Fruit fly (Drosophila melanogaster): ENCODE data around the gene SAK.

Gene SAK

DNA sequence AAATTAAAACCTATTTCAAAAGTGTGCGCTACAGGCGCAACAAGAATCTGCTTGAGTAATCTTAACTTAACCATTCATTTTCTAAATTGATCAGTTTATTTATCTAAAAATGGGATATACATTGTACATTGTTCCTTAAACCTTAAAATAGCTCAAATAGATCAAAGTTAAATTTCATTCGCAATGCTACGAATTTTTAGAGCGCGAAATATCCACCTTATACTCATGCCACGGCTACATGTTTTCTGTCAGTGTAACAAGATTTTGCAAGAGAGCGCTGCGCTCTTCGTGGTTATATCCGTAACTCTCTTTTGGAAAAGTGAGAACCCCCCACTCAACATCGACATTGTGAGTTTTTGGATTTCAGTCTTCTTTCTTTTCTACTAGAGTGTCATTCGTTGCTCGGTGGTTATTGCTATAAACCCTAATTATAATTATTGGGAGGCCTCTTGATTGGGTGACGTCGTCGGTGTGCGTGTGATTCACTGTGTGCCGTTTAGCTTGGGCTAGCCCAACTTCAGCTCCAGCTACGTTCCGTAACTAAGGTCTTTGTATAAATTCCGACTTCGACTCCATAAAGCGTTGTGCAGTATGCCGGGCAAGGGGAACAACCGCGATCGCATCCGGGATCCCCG lies 6.1 kb downstream of the SAK start (continued):
- TF ChIP-seq otp (GFP tag; IDR thresholded peaks at IDR 0.05) (0 out of 3 replicates have a peak, but pooled peaks have one; percentile 17), sob (GFP tag; IDR thresholded peaks at IDR 0.05) (peak; percentile 25; the same call in 1 of the 2 replicates), bcd (GFP tag; optimal IDR thresholded peaks at IDR 0.05) (peak; percentile 6), ara (GFP tag; IDR thresholded peaks at IDR 0.05) (no peak), eyg (GFP tag; optimal IDR thresholded peaks at IDR 0.05) (no peak), pita (GFP tag; optimal IDR thresholded peaks at IDR 0.05) (no peak), scrt (GFP tag; optimal IDR thresholded peaks at IDR 0.05) (peak; percentile 15), CG15479 (GFP tag; optimal IDR thresholded peaks at IDR 0.05) (no peak), crp (GFP tag; optimal IDR thresholded peaks at IDR 0.05) (no peak), Vsx1 (GFP tag; optimal IDR thresholded peaks at IDR 0.05) (no peak), pan (optimal IDR thresholded peaks at IDR 0.05) (no peak), pan (GFP tag; optimal IDR thresholded peaks at IDR 0.05 in 1 of 2, IDR thresholded peaks at IDR 0.05 in 1 of 2) (no peak), CG14667 (GFP tag; IDR thresholded peaks at IDR 0.05) (no peak), CG4854 (GFP tag; optimal IDR thresholded peaks at IDR 0.05) (peak; percentile 5), CG3838 (GFP tag; optimal IDR thresholded peaks at IDR 0.05) (no peak), sna (GFP tag; IDR thresholded peaks at IDR 0.05; ENCODE audit: partially characterized antibody) (no peak), lola (GFP tag; optimal IDR thresholded peaks at IDR 0.05) (peak in 1 of 3 experiments; percentile 25), CG3407 (GFP tag; optimal IDR thresholded peaks at IDR 0.05) (peak; percentile 22), HLHmδ (GFP tag; optimal IDR thresholded peaks at IDR 0.05) (no peak), CG17359 (tag; optimal IDR thresholded peaks at IDR 0.05) (peak; percentile 38), HmgZ (tag; optimal IDR thresholded peaks at IDR 0.05) (no peak), CG10979 (tag; optimal IDR thresholded peaks at IDR 0.05) (peak; percentile 41), h (optimal IDR thresholded peaks at IDR 0.05) (no peak), CG15514 (GFP tag; optimal IDR thresholded peaks at IDR 0.05) (peak; percentile 1), vfl (GFP tag; optimal IDR thresholded peaks at IDR 0.05) (no peak), CG2129 (GFP tag; IDR thresholded peaks at IDR 0.05; ENCODE audit: partially characterized antibody) (no peak), peb (GFP tag; IDR thresholded peaks at IDR 0.05) (no peak), pfk (GFP tag; optimal IDR thresholded peaks at IDR 0.05) (no peak), Max (GFP tag; optimal IDR thresholded peaks at IDR 0.05) (peak; percentile 4), Fer3 (tag; optimal IDR thresholded peaks at IDR 0.05) (peak; percentile 9), tna (GFP tag; IDR thresholded peaks at IDR 0.05; ENCODE audit: partially characterized antibody) (no peak), CG9817 (tag; optimal IDR thresholded peaks at IDR 0.05) (no peak), CG18011 (GFP tag; optimal IDR thresholded peaks at IDR 0.05) (no peak), p53 (GFP tag; optimal IDR thresholded peaks at IDR 0.05) (no peak), Antp (GFP tag; optimal IDR thresholded peaks at IDR 0.05) (peak; percentile 40), ro (GFP tag; IDR thresholded peaks at IDR 0.05) (no peak), MESR4 (GFP tag; optimal IDR thresholded peaks at IDR 0.05) (no peak), Hr3 (GFP tag; optimal IDR thresholded peaks at IDR 0.05) (peak; percentile 38), Adf1 (GFP tag; IDR thresholded peaks at IDR 0.05) (no peak), CG11247 (GFP tag; IDR thresholded peaks at IDR 0.05) (no peak), mam (GFP tag; optimal IDR thresholded peaks at IDR 0.05) (peak; percentile 54), H2.0 (GFP tag; IDR thresholded peaks at IDR 0.05) (0 out of 2 replicates have a peak, but pooled peaks have one; percentile 32), ind (GFP tag; optimal IDR thresholded peaks at IDR 0.05) (peak; percentile 39), CG10321 (GFP tag; IDR thresholded peaks at IDR 0.05) (no peak), CG4328 (GFP tag; optimal IDR thresholded peaks at IDR 0.05) (no peak), Trl (optimal IDR thresholded peaks at IDR 0.05) (peak; percentile 63 to 74), Trl (GFP tag; optimal IDR thresholded peaks at IDR 0.05) (peak; percentile 14), Stat92E (GFP tag; optimal IDR thresholded peaks at IDR 0.05) (no peak), toy (GFP tag; IDR thresholded peaks at IDR 0.05) (no peak), slou (GFP tag; optimal IDR thresholded peaks at IDR 0.05) (no peak)

Measured in whole organism, embryonic.